Worm (Caenorhabditis elegans) whole organism, L4 larva: ENCODE data around the gene F59A6.2.

Source experiments
- F10B5.3 ChIP-seq: sonication (generic microtip); optimal IDR thresholded peaks from 2 replicates; lab custom pipeline; 2016; ENCODE audit warnings: mild to moderate bottlenecking, missing genetic modification characterization, missing compliant biosample characterization
- T26A8.4 ChIP-seq: fragments of 200-800 bp; sonication (Bioruptor generic); IDR thresholded peaks from 2 replicates; pipeline ENCODE4 v1.3.6; 2022; ENCODE audit warnings: missing genetic modification characterization, missing compliant biosample characterization
- ZK546.5 ChIP-seq, 2 experiments: sonication (generic microtip); optimal IDR thresholded peaks; 2 replicates each; lab custom pipeline; 2017; ENCODE audit warnings: missing biosample characterization in 2 of 2, missing genetic modification characterization in 2 of 2
- ama-1 ChIP-seq: fragments of 150-350 bp; optimal IDR thresholded peaks from 2 replicates; lab custom pipeline; 2014; ENCODE audit warnings: inconsistent platforms, mixed read lengths
- cey-2 ChIP-seq: sonication (generic microtip); optimal IDR thresholded peaks from 3 replicates; lab custom pipeline; 2017; ENCODE audit warnings: missing genetic modification characterization, mild to moderate bottlenecking, missing compliant biosample characterization, antibody characterized with exemption, borderline replicate concordance; ENCODE audit not compliant: insufficient read depth
- jun-1 ChIP-seq: fragments of 150-350 bp; optimal IDR thresholded peaks from 2 replicates; lab custom pipeline; 2014; ENCODE audit warnings: missing biosample characterization, missing genetic modification reagents, missing genetic modification characterization
- lin-15B ChIP-seq: fragments of 150-350 bp; sonication (generic microtip); optimal IDR thresholded peaks from 3 replicates; lab custom pipeline; 2014; ENCODE audit warnings: missing biosample characterization, missing genetic modification characterization
- lsy-2 ChIP-seq, 2 experiments: fragments of 150-350 bp in 1 of 2; sonication (generic microtip) in 1 of 2; optimal IDR thresholded peaks; 2 replicates each; lab custom pipeline; 2014 to 2017; ENCODE audit warnings: missing biosample characterization in 2 of 2, missing genetic modification characterization in 2 of 2
- madf-9 ChIP-seq: fragments of 200-800 bp; sonication (Bioruptor generic); conservative IDR thresholded peaks from 2 replicates; pipeline ENCODE4 v1.3.6; 2022; ENCODE audit warnings: missing genetic modification reagents, missing genetic modification characterization, missing compliant biosample characterization
- nhr-111 ChIP-seq: fragments of 200-800 bp; sonication (Bioruptor generic); optimal IDR thresholded peaks from 2 replicates; lab custom pipeline; 2018; ENCODE audit warnings: mild to moderate bottlenecking, missing genetic modification characterization, missing compliant biosample characterization
- nhr-76 ChIP-seq: fragments of 150-350 bp; optimal IDR thresholded peaks from 2 replicates; lab custom pipeline; 2014; ENCODE audit warnings: missing biosample characterization, missing genetic modification characterization
- unc-62 ChIP-seq, 3 experiments: fragments of 150-350 bp in 1 of 3; sonication (generic microtip); optimal IDR thresholded peaks in 2 of 3; peaks in 1 of 3; 1 replicate in 1 of 3; 2 replicates in 2 of 3; lab custom pipeline; 2014 to 2017; ENCODE audit warnings: missing biosample characterization in 3 of 3, missing genetic modification characterization in 3 of 3, missing genetic modification reagents in 3 of 3, missing genotype in 1 of 3
- zip-2 ChIP-seq: fragments of 150-350 bp; optimal IDR thresholded peaks from 2 replicates; lab custom pipeline; 2014; ENCODE audit warnings: missing biosample characterization, missing genetic modification characterization

- TF ChIP-seq madf-9 (GFP tag; lab: Robert Waterston, UW) (no peak), ZK546.5 (tag; optimal IDR thresholded peaks at IDR 0.05; lab: Kevin White, UChicago) (no peak), cey-2 (tag; lab: Kevin White, UChicago) (no peak), unc-62 (GFP tag; optimal IDR thresholded peaks at IDR 0.05 in 1 of 2; lab: Kevin White, UChicago) (no peak), unc-62 (tag; optimal IDR thresholded peaks at IDR 0.05; lab: Kevin White, UChicago) (no peak), lsy-2 (tag; optimal IDR thresholded peaks at IDR 0.05; lab: Kevin White, UChicago) (no peak), F10B5.3 (tag; lab: Kevin White, UChicago) (no peak), ama-1 (lab: Kevin White, UChicago) (no peak), lin-15B (tag; lab: Kevin White, UChicago) (no peak), zip-2 (tag; lab: Kevin White, UChicago) (no peak), jun-1 (tag; lab: Kevin White, UChicago) (no peak), nhr-111 (no peak), nhr-76 (tag; lab: Kevin White, UChicago) (no peak), T26A8.4 (GFP tag; lab: Robert Waterston, UW) (no peak)
These were observed 46.9 kb upstream of the F59A6.2 start for ce11 chrII:4967636-4968035.
